Fruit fly (Drosophila melanogaster) whole organism, prepupa: ENCODE data around the gene ND-ASHI.

Source experiments
- Blimp-1 ChIP-seq: fragments of 200-800 bp; sonication (Bioruptor generic); optimal IDR thresholded peaks from 3 replicates; lab custom pipeline; 2017; ENCODE audit warnings: missing biosample characterization, missing genetic modification characterization, mild to moderate bottlenecking, moderate library complexity, missing genetic modification reagents
- CG10669 ChIP-seq: fragments of 200-800 bp; sonication (Bioruptor generic); optimal IDR thresholded peaks from 3 replicates; lab custom pipeline; 2018; ENCODE audit warnings: missing biosample characterization, mild to moderate bottlenecking, missing genetic modification characterization, moderate library complexity
- CG11762 ChIP-seq: fragments of 200-800 bp; sonication (Bioruptor generic); optimal IDR thresholded peaks from 3 replicates; lab custom pipeline; 2016; ENCODE audit warnings: missing biosample characterization, missing genetic modification characterization; ENCODE audit not compliant: insufficient read depth
- Eip78C ChIP-seq: fragments of 200-800 bp; sonication (Bioruptor generic); peaks from one replicate; lab custom pipeline; 2016; ENCODE audit warnings: missing biosample characterization, missing genetic modification characterization
- fd85E ChIP-seq: fragments of 200-800 bp; sonication (Bioruptor generic); optimal IDR thresholded peaks from 3 replicates; lab custom pipeline; 2016; ENCODE audit warnings: missing biosample characterization, missing genetic modification characterization
- vri ChIP-seq: fragments of 200-800 bp; sonication (Bioruptor generic); optimal IDR thresholded peaks from 3 replicates; lab custom pipeline; 2016; ENCODE audit warnings: missing biosample characterization, mild to moderate bottlenecking, missing genetic modification characterization

dm6 chrX:6710258-6710657 lies 31.3 kb upstream of the ND-ASHI start:
- TF ChIP-seq vri: no peak
- no peak for TF ChIP-seq Eip78C (GFP tag; lab: Kevin White, UChicago)
- TF ChIP-seq Blimp-1 (GFP tag; lab: Kevin White, UChicago): no peak
- no peak for TF ChIP-seq CG10669
- TF ChIP-seq fd85E (GFP tag; lab: Kevin White, UChicago): no peak
- TF ChIP-seq CG11762: no peak
